Fruit fly (Drosophila melanogaster) whole organism, adult: ENCODE results near the gene CG2006.

Experiments used
- CG11617 ChIP-seq: fragments of 200-800 bp; sonication (Bioruptor generic); optimal IDR thresholded peaks from 2 replicates; lab custom pipeline; 2017; ENCODE audit warnings: mild to moderate bottlenecking, missing biosample characterization, missing genetic modification reagents, missing genetic modification characterization
- CG12768 ChIP-seq: fragments of 200-800 bp; sonication (Bioruptor generic); optimal IDR thresholded peaks from 2 replicates; lab custom pipeline; 2017; ENCODE audit warnings: missing biosample characterization, missing genetic modification characterization, mild to moderate bottlenecking, moderate library complexity, missing genetic modification reagents
- CG33017 ChIP-seq: fragments of 200-800 bp; sonication (Bioruptor generic); optimal IDR thresholded peaks from 2 replicates; lab custom pipeline; 2018; ENCODE audit warnings: missing biosample characterization, mild to moderate bottlenecking, missing genetic modification characterization, moderate library complexity
- CG5204 ChIP-seq: fragments of 200-800 bp; sonication (Bioruptor generic); optimal IDR thresholded peaks from 2 replicates; lab custom pipeline; 2016; ENCODE audit warnings: missing biosample characterization, missing genetic modification characterization
- CG7101 ChIP-seq: fragments of 200-800 bp; sonication (Bioruptor generic); optimal IDR thresholded peaks from 2 replicates; lab custom pipeline; 2018; ENCODE audit warnings: missing biosample characterization, mild to moderate bottlenecking, missing genetic modification characterization, moderate library complexity
- Clk ChIP-seq: fragments of 200-800 bp; sonication (Bioruptor generic); optimal IDR thresholded peaks from 2 replicates; lab custom pipeline; 2017; ENCODE audit warnings: missing biosample characterization, missing genetic modification characterization
- Crg-1 ChIP-seq: fragments of 200-800 bp; sonication (Bioruptor generic); optimal IDR thresholded peaks from 2 replicates; lab custom pipeline; 2016; ENCODE audit warnings: missing biosample characterization, missing genetic modification characterization
- kay ChIP-seq: fragments of 200-800 bp; sonication (Bioruptor generic); peaks from one replicate; lab custom pipeline; 2016; ENCODE audit warnings: missing biosample characterization, missing genetic modification characterization, borderline replicate concordance

DNA sequence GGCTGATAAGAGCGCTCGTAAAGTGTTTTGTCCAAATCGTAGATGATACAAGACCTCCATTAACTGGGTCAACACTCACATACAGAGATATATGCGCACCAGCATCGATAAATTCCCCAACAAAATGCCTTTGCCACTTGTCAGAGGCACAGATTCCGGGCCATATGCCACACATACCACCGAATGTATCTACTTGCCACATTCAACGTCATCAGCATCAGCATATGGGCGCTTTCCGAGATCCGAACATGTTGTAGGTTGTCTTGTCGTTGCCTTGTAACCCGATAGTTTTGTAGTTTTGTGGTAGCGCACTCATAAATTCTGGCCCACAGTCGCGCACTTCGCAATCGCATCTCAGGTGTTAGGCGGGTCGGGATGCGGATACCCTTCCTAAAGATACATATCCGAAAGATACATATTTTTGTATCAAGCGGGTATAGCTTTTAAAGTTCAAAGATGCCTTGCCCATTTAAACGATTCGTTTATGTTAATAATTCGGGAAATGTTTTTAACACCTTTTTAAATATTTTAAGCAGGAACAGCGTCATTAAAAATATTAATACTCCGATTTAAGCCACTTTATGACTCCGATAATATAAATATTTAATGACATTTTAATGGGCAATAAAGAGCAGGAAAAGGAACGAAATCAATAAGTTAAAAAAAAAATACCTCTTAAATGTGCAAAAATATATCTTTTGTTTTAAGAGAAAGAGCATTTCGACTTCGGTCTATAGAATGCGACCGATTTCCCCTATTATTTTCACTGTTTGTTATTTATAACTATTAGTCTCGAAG is 34.9 kb downstream of the CG2006 start:
- TF ChIP-seq CG11617 (GFP tag; lab: Kevin White, UChicago) (no peak), kay (no peak), CG7101 (tag; lab: Kevin White, UChicago) (no peak), CG12768 (no peak), CG33017 (tag; lab: Kevin White, UChicago) (no peak), Crg-1 (no peak), Clk (GFP tag; lab: Kevin White, UChicago) (no peak), CG5204 (GFP tag; lab: Kevin White, UChicago) (no peak)
